Fruit fly (Drosophila melanogaster) whole organism, embryonic: ENCODE data around the gene Uck.

Source experiments
- Abd-B ChIP-seq: fragments of 200-800 bp; sonication (Bioruptor generic); optimal IDR thresholded peaks from 2 replicates; lab custom pipeline; 2018; ENCODE audit warnings: missing biosample characterization, mild to moderate bottlenecking, missing genetic modification characterization, moderate library complexity
- Aef1 ChIP-seq: fragments of 200-800 bp; sonication (Bioruptor generic); IDR thresholded peaks from 3 replicates; pipeline ENCODE4 v1.3.6; 2022; ENCODE audit warnings: missing biosample characterization, missing genetic modification characterization
- Awh ChIP-seq: fragments of 200-800 bp; sonication (Bioruptor generic); IDR thresholded peaks from 2 replicates; pipeline ENCODE4, ENCODE4 v1.3.6; 2022; ENCODE audit warnings: missing biosample characterization, missing genetic modification characterization
- Bgb ChIP-seq: fragments of 200-800 bp; sonication (Bioruptor generic); IDR thresholded peaks from 2 replicates; pipeline ENCODE4 v1.3.6; 2022; ENCODE audit warnings: missing biosample characterization, missing genetic modification characterization; ENCODE audit not compliant: partially characterized antibody
- CG12391 ChIP-seq: fragments of 200-800 bp; sonication (Bioruptor generic); optimal IDR thresholded peaks from 3 replicates; lab custom pipeline; 2018; ENCODE audit warnings: missing biosample characterization, mild to moderate bottlenecking, missing genetic modification characterization, moderate library complexity
- CG14441 ChIP-seq: fragments of 200-800 bp; sonication (Bioruptor generic); IDR thresholded peaks from 2 replicates; pipeline ENCODE4 v1.3.6; 2022; ENCODE audit warnings: missing biosample characterization, missing genetic modification characterization
- CG1832 ChIP-seq: fragments of 200-800 bp; sonication (Bioruptor generic); optimal IDR thresholded peaks from 2 replicates; lab custom pipeline; 2017; ENCODE audit warnings: missing biosample characterization, mild to moderate bottlenecking, missing genetic modification characterization, inconsistent platforms
- CG2120 ChIP-seq: fragments of 200-800 bp; sonication (Bioruptor generic); optimal IDR thresholded peaks from 3 replicates; lab custom pipeline; 2016; ENCODE audit warnings: missing biosample characterization, missing genetic modification characterization
- CG2202 ChIP-seq: fragments of 200-800 bp; sonication (Bioruptor generic); optimal IDR thresholded peaks from 2 replicates; lab custom pipeline; 2018; ENCODE audit warnings: missing biosample characterization, mild to moderate bottlenecking, missing genetic modification characterization
- CG3407 ChIP-seq: fragments of 200-800 bp; sonication (Bioruptor generic); optimal IDR thresholded peaks from 2 replicates; lab custom pipeline; 2018; ENCODE audit warnings: missing biosample characterization, mild to moderate bottlenecking, missing genetic modification characterization
- CG43689 ChIP-seq: fragments of 200-800 bp; sonication (Bioruptor generic); IDR thresholded peaks from 2 replicates; pipeline ENCODE4 v1.3.6; 2022; ENCODE audit warnings: missing biosample characterization, missing genetic modification characterization
- CG4404 ChIP-seq: fragments of 200-800 bp; sonication (Bioruptor generic); IDR thresholded peaks from 2 replicates; pipeline ENCODE4 v1.3.6; 2022; ENCODE audit warnings: missing biosample characterization, missing genetic modification characterization
- CG4707 ChIP-seq: fragments of 200-800 bp; sonication (Bioruptor generic); optimal IDR thresholded peaks from 2 replicates; lab custom pipeline; 2018; ENCODE audit warnings: missing biosample characterization, mild to moderate bottlenecking, missing genetic modification characterization, moderate library complexity
- CG6254 ChIP-seq: fragments of 200-800 bp; sonication (Bioruptor generic); optimal IDR thresholded peaks from 3 replicates; lab custom pipeline; 2017; ENCODE audit warnings: mild to moderate bottlenecking, missing biosample characterization, missing genetic modification reagents, missing genetic modification characterization
- CG6272 ChIP-seq: fragments of 200-800 bp; sonication (Bioruptor generic); IDR thresholded peaks from 2 replicates; pipeline ENCODE4 v1.3.6; 2022; ENCODE audit warnings: missing biosample characterization, missing genetic modification characterization
- CG6654 ChIP-seq: fragments of 200-800 bp; sonication (Bioruptor generic); optimal IDR thresholded peaks from 2 replicates; lab custom pipeline; 2017; ENCODE audit warnings: missing biosample characterization, mild to moderate bottlenecking, missing genetic modification characterization
- CG6791 ChIP-seq: fragments of 200-800 bp; sonication (Bioruptor generic); IDR thresholded peaks from 3 replicates; pipeline ENCODE4 v1.3.6; 2022; ENCODE audit warnings: missing biosample characterization, missing genetic modification characterization; ENCODE audit not compliant: partially characterized antibody
- CG7745 ChIP-seq: fragments of 200-800 bp; sonication (Bioruptor generic); optimal IDR thresholded peaks from 2 replicates; lab custom pipeline; 2018; ENCODE audit warnings: missing biosample characterization, mild to moderate bottlenecking, missing genetic modification characterization, moderate library complexity
- CG8944 ChIP-seq: fragments of 200-800 bp; sonication (Bioruptor generic); optimal IDR thresholded peaks from 3 replicates; lab custom pipeline; 2016; ENCODE audit warnings: missing biosample characterization, missing genetic modification characterization
- CG9437 ChIP-seq: fragments of 200-800 bp; sonication (Bioruptor generic); optimal IDR thresholded peaks from 2 replicates; lab custom pipeline; 2018; ENCODE audit warnings: missing biosample characterization, mild to moderate bottlenecking, missing genetic modification characterization
- CG9817 ChIP-seq: fragments of 200-800 bp; sonication (Bioruptor generic); optimal IDR thresholded peaks from 2 replicates; lab custom pipeline; 2018; ENCODE audit warnings: missing biosample characterization, mild to moderate bottlenecking, missing genetic modification characterization, moderate library complexity
- Dref ChIP-seq: fragments of 200-800 bp; sonication (Bioruptor generic); IDR thresholded peaks from 2 replicates; pipeline ENCODE4 v1.3.6; 2022; ENCODE audit warnings: missing biosample characterization, missing genetic modification characterization
- Ets65A ChIP-seq: fragments of 200-800 bp; sonication (Bioruptor generic); peaks from one replicate; lab custom pipeline; 2016; ENCODE audit warnings: missing biosample characterization, missing genetic modification characterization
- Hr39 ChIP-seq: fragments of >200 bp; optimal IDR thresholded peaks from 2 replicates; lab custom pipeline; 2017
- Hsf ChIP-seq: fragments of 200-800 bp; sonication (Bioruptor generic); optimal IDR thresholded peaks from 3 replicates; lab custom pipeline; 2016; ENCODE audit warnings: missing biosample characterization, missing genetic modification characterization
- Med ChIP-seq: fragments of 200-800 bp; sonication (Bioruptor generic); peaks from one replicate; lab custom pipeline; 2016; ENCODE audit warnings: missing biosample characterization, missing genetic modification characterization, mild to moderate bottlenecking, inconsistent platforms, moderate library complexity
- Oli ChIP-seq: fragments of 200-800 bp; sonication (Bioruptor generic); optimal IDR thresholded peaks from 2 replicates; lab custom pipeline; 2018; ENCODE audit warnings: missing biosample characterization, mild to moderate bottlenecking, missing genetic modification characterization, moderate library complexity
- Optix ChIP-seq: fragments of 200-800 bp; sonication (Bioruptor generic); IDR thresholded peaks from 3 replicates; pipeline ENCODE4 v1.3.6; 2022; ENCODE audit warnings: missing biosample characterization, missing genetic modification characterization
- PHDP ChIP-seq: fragments of 200-800 bp; sonication (Bioruptor generic); optimal IDR thresholded peaks from 3 replicates; lab custom pipeline; 2018; ENCODE audit warnings: missing biosample characterization, mild to moderate bottlenecking, missing genetic modification characterization, moderate library complexity
- Ptx1 ChIP-seq: fragments of 200-800 bp; sonication (Bioruptor generic); IDR thresholded peaks from 2 replicates; pipeline ENCODE4 v1.3.6; 2022; ENCODE audit warnings: missing biosample characterization, missing genetic modification characterization
- Spps ChIP-seq: fragments of 200-800 bp; sonication (Bioruptor generic); optimal IDR thresholded peaks from 2 replicates; lab custom pipeline; 2018; ENCODE audit warnings: missing biosample characterization, mild to moderate bottlenecking, missing genetic modification characterization
- ab ChIP-seq: fragments of 200-800 bp; sonication (Bioruptor generic); optimal IDR thresholded peaks from 2 replicates; lab custom pipeline; 2016; ENCODE audit warnings: missing biosample characterization, missing genetic modification characterization
- ara ChIP-seq: fragments of 200-800 bp; sonication (Bioruptor generic); IDR thresholded peaks from 2 replicates; pipeline ENCODE4 v1.3.6; 2022; ENCODE audit warnings: missing biosample characterization, missing genetic modification characterization
- cwo ChIP-seq: fragments of 200-800 bp; sonication (Bioruptor generic); optimal IDR thresholded peaks from 3 replicates; lab custom pipeline; 2017; ENCODE audit warnings: missing biosample characterization, missing genetic modification characterization, mild to moderate bottlenecking, moderate library complexity, missing genetic modification reagents
- fd3F ChIP-seq: fragments of 200-800 bp; sonication (Bioruptor generic); optimal IDR thresholded peaks from 2 replicates; lab custom pipeline; 2018; ENCODE audit warnings: missing biosample characterization, mild to moderate bottlenecking, missing genetic modification characterization, moderate library complexity
- fru ChIP-seq: fragments of >200 bp; optimal IDR thresholded peaks from 2 replicates; lab custom pipeline; 2017
- ham ChIP-seq: fragments of 200-800 bp; sonication (Bioruptor generic); IDR thresholded peaks from 2 replicates; pipeline ENCODE4 v1.3.6; 2022; ENCODE audit warnings: missing biosample characterization, missing genetic modification characterization
- hkb ChIP-seq, 2 experiments: fragments of 200-800 bp in 1 of 2; fragments of >200 bp in 1 of 2; sonication (Bioruptor generic) in 1 of 2; IDR thresholded peaks in 1 of 2; optimal IDR thresholded peaks in 1 of 2; 2 replicates each; pipeline versions ENCODE4 v1.3.6 to Lab custom; 2017 to 2022; ENCODE audit warnings: missing biosample characterization in 1 of 2, missing genetic modification characterization in 1 of 2
- ind ChIP-seq: fragments of 200-800 bp; sonication (Bioruptor generic); optimal IDR thresholded peaks from 3 replicates; lab custom pipeline; 2016; ENCODE audit warnings: missing biosample characterization, missing genetic modification characterization
- jumu ChIP-seq: fragments of 200-800 bp; sonication (Bioruptor generic); optimal IDR thresholded peaks from 3 replicates; lab custom pipeline; 2016; ENCODE audit warnings: missing biosample characterization, missing genetic modification characterization
- nom ChIP-seq: fragments of 200-800 bp; sonication (Bioruptor generic); optimal IDR thresholded peaks from 2 replicates; lab custom pipeline; 2017; ENCODE audit warnings: missing biosample characterization, missing genetic modification characterization, mild to moderate bottlenecking, moderate library complexity, missing genetic modification reagents
- phol ChIP-seq: fragments of 200-800 bp; sonication (Bioruptor generic); optimal IDR thresholded peaks from 3 replicates; lab custom pipeline; 2018; ENCODE audit warnings: missing biosample characterization, mild to moderate bottlenecking, missing genetic modification characterization, moderate library complexity
- ro ChIP-seq: fragments of 200-800 bp; sonication (Bioruptor generic); IDR thresholded peaks from 2 replicates; pipeline ENCODE4 v1.3.6; 2022; ENCODE audit warnings: missing biosample characterization, missing genetic modification characterization
- row ChIP-seq: fragments of 200-800 bp; sonication (Bioruptor generic); IDR thresholded peaks from 3 replicates; pipeline ENCODE4 v1.3.6; 2022; ENCODE audit warnings: missing biosample characterization, missing genetic modification characterization
- salm ChIP-seq: fragments of 200-800 bp; sonication (Bioruptor generic); optimal IDR thresholded peaks from 2 replicates; lab custom pipeline; 2018; ENCODE audit warnings: missing biosample characterization, mild to moderate bottlenecking, missing genetic modification characterization
- slou ChIP-seq: fragments of 200-800 bp; sonication (Bioruptor generic); optimal IDR thresholded peaks from 3 replicates; lab custom pipeline; 2016; ENCODE audit warnings: missing biosample characterization, missing genetic modification characterization
- tna ChIP-seq: fragments of 200-800 bp; sonication (Bioruptor generic); IDR thresholded peaks from 2 replicates; pipeline ENCODE4 v1.3.6; 2022; ENCODE audit warnings: missing biosample characterization, missing genetic modification characterization; ENCODE audit not compliant: partially characterized antibody
- wek ChIP-seq: fragments of 200-800 bp; sonication (Bioruptor generic); optimal IDR thresholded peaks from 3 replicates; lab custom pipeline; 2018; ENCODE audit warnings: missing biosample characterization, mild to moderate bottlenecking, missing genetic modification characterization, moderate library complexity

Gene Uck

dm6 chr3R:24303060-24303459, 13.1 kb downstream of the Uck start (continued):
- TF ChIP-seq Ets65A (GFP tag; lab: Kevin White, UChicago) (no peak), Oli (tag; lab: Kevin White, UChicago) (peak; percentile 6), Med (GFP tag; lab: Kevin White, UChicago) (peak; percentile 37), CG12391 (peak; percentile 7), row (GFP tag; lab: Robert Waterston, UW) (peak; percentile 56; the same call in 2 of the 3 replicates), CG2120 (peak; percentile 30), Ptx1 (peak; percentile 36; the same call in 1 of the 2 replicates), CG14441 (GFP tag; lab: Robert Waterston, UW) (peak; percentile 49; the same call in 1 of the 2 replicates), hkb (optimal IDR thresholded peaks at IDR 0.05; lab: Kevin White, UChicago) (no peak), hkb (GFP tag; IDR thresholded peaks at IDR 0.05; lab: Robert Waterston, UW) (peak; percentile 52; the same call in 1 of the 2 replicates), phol (tag; lab: Kevin White, UChicago) (peak; percentile 11), slou (GFP tag; lab: Kevin White, UChicago) (peak; percentile 9), tna (GFP tag; lab: Robert Waterston, UW) (no peak), CG6654 (no peak)
- TF ChIP-seq, all 482 proteins: peak for 21

- TF ChIP-seq CG4707, result no peak
- TF ChIP-seq fru (lab: Kevin White, UChicago), result no peak
- TF ChIP-seq wek (GFP tag; lab: Kevin White, UChicago), result peak; percentile 83
- peak; percentile 58 for TF ChIP-seq CG9817 (tag; lab: Kevin White, UChicago)
- 0 out of 2 replicates have a peak, but pooled peaks have one; percentile 13 for TF ChIP-seq ro (GFP tag; lab: Robert Waterston, UW)
- TF ChIP-seq CG6254 (GFP tag; lab: Kevin White, UChicago), result no peak
- no peak for TF ChIP-seq CG4404 (GFP tag; lab: Robert Waterston, UW)
- TF ChIP-seq PHDP (tag; lab: Kevin White, UChicago), result no peak
- no peak for TF ChIP-seq CG8944
- TF ChIP-seq Bgb (GFP tag; lab: Robert Waterston, UW), result peak; percentile 81
- TF ChIP-seq Awh (GFP tag; lab: Robert Waterston, UW), result no peak
- TF ChIP-seq Abd-B (GFP tag; lab: Kevin White, UChicago), result peak; percentile 3
- TF ChIP-seq ara (GFP tag; lab: Robert Waterston, UW), result 0 out of 2 replicates have a peak, but pooled peaks have one; percentile 50
- no peak for TF ChIP-seq nom (GFP tag; lab: Kevin White, UChicago)
- no peak for TF ChIP-seq jumu (GFP tag; lab: Kevin White, UChicago)
- no peak for TF ChIP-seq salm (tag; lab: Kevin White, UChicago)
- no peak for TF ChIP-seq CG3407 (GFP tag; lab: Kevin White, UChicago)
- no peak for TF ChIP-seq CG43689 (GFP tag; lab: Robert Waterston, UW)
- TF ChIP-seq cwo (GFP tag; lab: Kevin White, UChicago), result no peak
- TF ChIP-seq ab (GFP tag; lab: Kevin White, UChicago), result no peak
- TF ChIP-seq ham, result no peak
- TF ChIP-seq Aef1 (GFP tag; lab: Robert Waterston, UW), result peak; percentile 24; the same call in 1 of the 3 replicates
- TF ChIP-seq Hr39 (lab: Kevin White, UChicago), result no peak
- peak; percentile 85 for TF ChIP-seq CG6791 (GFP tag; lab: Robert Waterston, UW)
- peak; percentile 33 for TF ChIP-seq CG9437 (GFP tag; lab: Kevin White, UChicago)
- no peak for TF ChIP-seq CG2202
- no peak for TF ChIP-seq Spps
- TF ChIP-seq CG1832 (GFP tag; lab: Kevin White, UChicago), result no peak
- peak; percentile 40; the same call in 1 of the 2 replicates for TF ChIP-seq CG14441 (GFP tag; lab: Robert Waterston, UW)
- TF ChIP-seq Hsf (GFP tag; lab: Kevin White, UChicago), result peak; percentile 61
- no peak for TF ChIP-seq CG7745 (tag; lab: Kevin White, UChicago)
- peak; percentile 22 for TF ChIP-seq fd3F (GFP tag; lab: Kevin White, UChicago)
- TF ChIP-seq Optix (GFP tag; lab: Robert Waterston, UW), result no peak
- peak; percentile 82 for TF ChIP-seq Dref
- TF ChIP-seq ind, result peak; percentile 43
- 0 out of 2 replicates have a peak, but pooled peaks have one; percentile 6 for TF ChIP-seq CG6272
Measured at dm6 chr3R:24318217-24319082, 28.5 kb downstream of the Uck start, which contains the start of the genes Nab2 and BRWD3. Gene Nab2, minus strand, starts transcription at chr3R:24318419. Gene BRWD3, plus strand, starts transcription at chr3R:24319000.
